Fruit fly (Drosophila melanogaster): Measurements from ENCODE around the gene Vha13.

The Vha13 gene

DNA sequence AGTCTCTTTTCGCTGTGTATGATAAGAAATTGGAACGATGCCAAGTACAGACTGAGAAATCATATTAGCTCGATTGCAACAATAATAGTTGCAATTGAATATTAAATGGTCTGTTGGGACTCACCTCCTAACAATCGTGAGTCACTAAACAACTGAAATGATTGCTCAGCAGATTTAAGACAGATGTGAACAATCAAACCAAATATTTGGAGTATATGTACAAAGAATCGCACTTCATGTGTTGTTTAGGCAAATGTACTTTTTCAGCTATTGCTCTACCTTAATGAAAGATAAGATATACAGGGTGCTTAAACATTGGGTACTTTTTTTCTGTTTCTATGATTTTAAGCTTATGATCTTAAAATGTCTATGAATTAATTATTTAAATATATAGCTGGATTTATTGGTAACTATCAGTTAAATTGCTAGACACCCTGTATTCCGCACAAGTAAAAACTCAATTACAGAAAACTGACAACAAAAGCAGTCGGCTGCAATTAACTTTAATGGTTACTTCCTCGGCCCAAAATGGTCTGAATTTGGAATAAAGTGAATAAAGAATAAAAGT, 2.6 kb downstream of the Vha13 start (continued):
- no peak; the same call in 1 of the 2 replicates for TF ChIP-seq CG9215 (GFP tag; IDR thresholded peaks at IDR 0.05)
- TF ChIP-seq CG7987 (GFP tag; optimal IDR thresholded peaks at IDR 0.05): peak; percentile 51
- TF ChIP-seq Rfx (GFP tag; IDR thresholded peaks at IDR 0.05): peak; percentile 91
- peak; percentile 32; the same call in 1 of the 3 replicates for TF ChIP-seq croc (GFP tag; conservative IDR thresholded peaks at IDR 0.05)
- TF ChIP-seq CG2712 (tag; optimal IDR thresholded peaks at IDR 0.05): peak; percentile 89
- TF ChIP-seq dmrt11E (tag; optimal IDR thresholded peaks at IDR 0.05): peak; percentile 82
- peak; percentile 92 for TF ChIP-seq seq (GFP tag; IDR thresholded peaks at IDR 0.05)
- TF ChIP-seq Spps (tag; optimal IDR thresholded peaks at IDR 0.05): peak; percentile 81
- TF ChIP-seq YL-1 (GFP tag; optimal IDR thresholded peaks at IDR 0.05): no peak
- TF ChIP-seq eyg (GFP tag; optimal IDR thresholded peaks at IDR 0.05): peak; percentile 57
- peak; percentile 93 for TF ChIP-seq ci (GFP tag; IDR thresholded peaks at IDR 0.05)
- peak; percentile 76 for TF ChIP-seq CG9932 (GFP tag; IDR thresholded peaks at IDR 0.05)
- TF ChIP-seq Atf-2 (GFP tag; optimal IDR thresholded peaks at IDR 0.05): peak; percentile 18
- TF ChIP-seq CG2678 (tag; optimal IDR thresholded peaks at IDR 0.05): peak; percentile 95
- no peak for TF ChIP-seq pita (GFP tag; optimal IDR thresholded peaks at IDR 0.05)
- peak; percentile 76 for TF ChIP-seq bcd (GFP tag; optimal IDR thresholded peaks at IDR 0.05)
- no peak for TF ChIP-seq hb (GFP tag; IDR thresholded peaks at IDR 0.05; ENCODE audit: partially characterized antibody)
- peak; percentile 36 for TF ChIP-seq CG8944 (GFP tag; optimal IDR thresholded peaks at IDR 0.05)
- TF ChIP-seq Hand (GFP tag; optimal IDR thresholded peaks at IDR 0.05): peak; percentile 83
- TF ChIP-seq CG10543 (GFP tag; optimal IDR thresholded peaks at IDR 0.05): peak; percentile 51
- TF ChIP-seq salm (tag; optimal IDR thresholded peaks at IDR 0.05): peak; percentile 88
- no peak for TF ChIP-seq sna (GFP tag; IDR thresholded peaks at IDR 0.05; ENCODE audit: partially characterized antibody)
- peak; percentile 2 to 52 for TF ChIP-seq chif (GFP tag; optimal IDR thresholded peaks at IDR 0.05)
- TF ChIP-seq cato (GFP tag; optimal IDR thresholded peaks at IDR 0.05; ENCODE audit: borderline replicate concordance): peak; percentile 27
- peak; percentile 65 for TF ChIP-seq ems (GFP tag; optimal IDR thresholded peaks at IDR 0.05)
- TF ChIP-seq CG12236 (GFP tag; optimal IDR thresholded peaks at IDR 0.05): peak; percentile 17
- TF ChIP-seq psq (GFP tag; optimal IDR thresholded peaks at IDR 0.05): peak; percentile 63
- peak; percentile 75 for TF ChIP-seq tin (GFP tag; optimal IDR thresholded peaks at IDR 0.05)
- peak; percentile 91; the same call in 1 of the 2 replicates for TF ChIP-seq chm (GFP tag; IDR thresholded peaks at IDR 0.05)
- TF ChIP-seq CG10431 (GFP tag; optimal IDR thresholded peaks at IDR 0.05): peak; percentile 18
- peak; percentile 37 for TF ChIP-seq CG6654 (GFP tag; optimal IDR thresholded peaks at IDR 0.05)
- peak; percentile 94 for TF ChIP-seq lab (GFP tag; optimal IDR thresholded peaks at IDR 0.05)
- TF ChIP-seq CG15269 (tag; optimal IDR thresholded peaks at IDR 0.05): peak; percentile 95
- peak; percentile 44 for TF ChIP-seq nom (GFP tag; optimal IDR thresholded peaks at IDR 0.05)
- TF ChIP-seq Gug (GFP tag; IDR thresholded peaks at IDR 0.05): peak; percentile 42; the same call in 2 of the 4 replicates
- peak; percentile 41 for TF ChIP-seq CG12744 (GFP tag; optimal IDR thresholded peaks at IDR 0.05)
- peak; percentile 82 for TF ChIP-seq gsb (GFP tag; IDR thresholded peaks at IDR 0.05)
- TF ChIP-seq ro (GFP tag; IDR thresholded peaks at IDR 0.05): peak; percentile 44; the same call in 1 of the 2 replicates
- TF ChIP-seq CG1233 (GFP tag; optimal IDR thresholded peaks at IDR 0.05): peak; percentile 88
- no peak for TF ChIP-seq bigmax (GFP tag; optimal IDR thresholded peaks at IDR 0.05)
- TF ChIP-seq Kr (GFP tag; optimal IDR thresholded peaks at IDR 0.05): no peak
- TF ChIP-seq mld (GFP tag; IDR thresholded peaks at IDR 0.05; ENCODE audit: partially characterized antibody): no peak
- TF ChIP-seq gt (GFP tag; IDR thresholded peaks at IDR 0.05): no peak
- peak; percentile 87 for TF ChIP-seq CG31441 (GFP tag; IDR thresholded peaks at IDR 0.05)
- TF ChIP-seq scrt (GFP tag; optimal IDR thresholded peaks at IDR 0.05): peak; percentile 64
- TF ChIP-seq grn (GFP tag; optimal IDR thresholded peaks at IDR 0.05): no peak
- no peak for TF ChIP-seq CG3838 (GFP tag; optimal IDR thresholded peaks at IDR 0.05)
- TF ChIP-seq dan (GFP tag; IDR thresholded peaks at IDR 0.05): no peak
- TF ChIP-seq HLH54F (GFP tag; optimal IDR thresholded peaks at IDR 0.05): peak; percentile 16
